Fruit fly (Drosophila melanogaster) whole organism, pupa: ENCODE measurements around the gene Cp19.

ENCODE experiments used
- CG10348 ChIP-seq: fragments of 200-800 bp; sonication (Bioruptor generic); IDR thresholded peaks from 2 replicates; pipeline ENCODE4 v1.3.6; 2022; ENCODE audit warnings: missing biosample characterization, missing genetic modification characterization
- CG12605 ChIP-seq: fragments of 200-800 bp; sonication (Bioruptor generic); IDR thresholded peaks from 2 replicates; pipeline ENCODE4 v1.3.6; 2022; ENCODE audit warnings: missing biosample characterization, missing genetic modification characterization
- CG13204 ChIP-seq: fragments of 200-800 bp; sonication (Bioruptor generic); optimal IDR thresholded peaks from 2 replicates; lab custom pipeline; 2018; ENCODE audit warnings: missing biosample characterization, mild to moderate bottlenecking, missing genetic modification characterization, moderate library complexity
- CG14655 ChIP-seq: fragments of 200-800 bp; sonication (Bioruptor generic); optimal IDR thresholded peaks from 3 replicates; lab custom pipeline; 2017; ENCODE audit warnings: mild to moderate bottlenecking, missing biosample characterization, missing genetic modification reagents, missing genetic modification characterization
- CG15710 ChIP-seq: fragments of 200-800 bp; sonication (Bioruptor generic); optimal IDR thresholded peaks from 2 replicates; lab custom pipeline; 2018; ENCODE audit warnings: missing biosample characterization, mild to moderate bottlenecking, missing genetic modification characterization, moderate library complexity
- CG17806 ChIP-seq: fragments of 200-800 bp; sonication (Bioruptor generic); optimal IDR thresholded peaks from 2 replicates; lab custom pipeline; 2018; ENCODE audit warnings: missing biosample characterization, mild to moderate bottlenecking, missing genetic modification characterization, moderate library complexity
- CG32121 ChIP-seq: fragments of 200-800 bp; sonication (Bioruptor generic); IDR thresholded peaks from 2 replicates; pipeline ENCODE4 v1.3.6; 2022; ENCODE audit warnings: missing biosample characterization, missing genetic modification characterization
- CG34367 ChIP-seq: fragments of 200-800 bp; sonication (Bioruptor generic); optimal IDR thresholded peaks from 2 replicates; lab custom pipeline; 2018; ENCODE audit warnings: missing biosample characterization, mild to moderate bottlenecking, missing genetic modification characterization
- CG4496 ChIP-seq: fragments of 200-800 bp; sonication (Bioruptor generic); IDR thresholded peaks from 3 replicates; pipeline ENCODE4 v1.3.6; 2022; ENCODE audit warnings: missing biosample characterization, missing genetic modification characterization
- CG8159 ChIP-seq: fragments of 200-800 bp; sonication (Bioruptor generic); optimal IDR thresholded peaks from 3 replicates; lab custom pipeline; 2018; ENCODE audit warnings: missing biosample characterization, mild to moderate bottlenecking, missing genetic modification characterization, moderate library complexity
- CG8301 ChIP-seq: fragments of 200-800 bp; sonication (Bioruptor generic); optimal IDR thresholded peaks from 2 replicates; lab custom pipeline; 2018; ENCODE audit warnings: missing biosample characterization, mild to moderate bottlenecking, missing genetic modification characterization
- CG9948 ChIP-seq: fragments of 200-800 bp; sonication (Bioruptor generic); optimal IDR thresholded peaks from 2 replicates; lab custom pipeline; 2018; ENCODE audit warnings: missing biosample characterization, mild to moderate bottlenecking, missing genetic modification characterization, moderate library complexity
- D1 ChIP-seq: fragments of 200-800 bp; sonication (Bioruptor generic); optimal IDR thresholded peaks from 2 replicates; lab custom pipeline; 2018; ENCODE audit warnings: missing biosample characterization, mild to moderate bottlenecking, missing genetic modification characterization, moderate library complexity
- EcR ChIP-seq: fragments of 200-800 bp; sonication (Bioruptor generic); optimal IDR thresholded peaks from 3 replicates; lab custom pipeline; 2019; ENCODE audit warnings: missing biosample characterization, missing genetic modification characterization, mild to moderate bottlenecking, moderate library complexity, missing genetic modification reagents
- Ets98B ChIP-seq: fragments of 200-800 bp; sonication (Bioruptor generic); IDR thresholded peaks from 2 replicates; pipeline ENCODE4 v1.3.6; 2022; ENCODE audit warnings: missing biosample characterization, missing genetic modification characterization
- Pif1A ChIP-seq: fragments of 200-800 bp; sonication (Bioruptor generic); optimal IDR thresholded peaks from 3 replicates; lab custom pipeline; 2016; ENCODE audit warnings: missing biosample characterization, missing genetic modification characterization
- Snoo ChIP-seq: fragments of 200-800 bp; sonication (Bioruptor generic); optimal IDR thresholded peaks from 3 replicates; lab custom pipeline; 2017; ENCODE audit warnings: missing biosample characterization, mild to moderate bottlenecking, missing genetic modification characterization, inconsistent platforms
- fd96Ca ChIP-seq: fragments of 200-800 bp; sonication (Bioruptor generic); IDR thresholded peaks from 3 replicates; pipeline ENCODE4 v1.3.6; 2022; ENCODE audit warnings: missing biosample characterization, missing genetic modification characterization
- gl ChIP-seq: fragments of 200-800 bp; sonication (Bioruptor generic); optimal IDR thresholded peaks from 2 replicates; lab custom pipeline; 2018; ENCODE audit warnings: missing biosample characterization, mild to moderate bottlenecking, missing genetic modification characterization
- rn ChIP-seq: fragments of 200-800 bp; sonication (Bioruptor generic); IDR thresholded peaks from 2 replicates; pipeline ENCODE4 v1.3.6; 2022; ENCODE audit warnings: missing biosample characterization, missing genetic modification characterization

Gene Cp19

DNA sequence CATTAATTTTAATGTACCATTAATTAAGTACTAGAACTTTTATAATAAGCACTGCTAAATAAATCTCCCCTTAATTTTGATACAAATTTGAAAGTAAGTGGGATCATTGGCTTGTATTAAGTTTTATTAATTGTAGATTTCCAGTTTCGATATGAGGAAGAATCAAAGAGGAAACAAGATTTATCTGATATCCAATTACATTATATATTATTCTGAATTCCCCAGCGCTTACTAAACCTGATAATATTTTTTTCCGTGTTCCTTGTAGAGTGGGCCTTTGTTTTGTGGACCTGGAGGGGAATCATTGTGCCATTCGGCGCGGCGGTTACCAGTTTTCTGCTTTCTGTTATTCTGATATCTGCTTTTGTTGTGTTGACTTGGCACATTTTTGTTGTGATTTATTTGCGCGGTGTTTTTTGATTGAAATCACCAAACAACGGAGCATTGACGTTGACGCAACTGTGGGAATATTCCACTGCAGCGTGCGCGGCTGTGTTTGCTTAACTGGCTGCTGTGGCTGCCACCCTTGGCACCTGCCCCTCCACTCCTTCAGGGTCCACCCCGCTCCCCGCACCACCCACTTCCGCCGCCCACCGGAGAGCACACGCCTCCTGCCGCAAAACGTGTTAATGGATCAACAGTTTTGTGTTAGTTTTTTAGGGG lies 45.1 kb upstream of the Cp19 start:
- no peak for TF ChIP-seq CG17806 (tag; lab: Kevin White, UChicago)
- no peak for TF ChIP-seq Snoo (tag; lab: Kevin White, UChicago)
- TF ChIP-seq EcR (GFP tag; lab: Kevin White, UChicago) = peak; percentile 38
- TF ChIP-seq CG8301 (tag; lab: Kevin White, UChicago) = no peak
- TF ChIP-seq CG8159 (tag; lab: Kevin White, UChicago) = peak; percentile 42
- no peak for TF ChIP-seq fd96Ca
- no peak for TF ChIP-seq CG10348 (GFP tag; lab: Robert Waterston, UW)
- TF ChIP-seq CG34367 (tag; lab: Kevin White, UChicago) = no peak
- TF ChIP-seq gl = no peak
- 0 out of 3 replicates have a peak, but pooled peaks have one; percentile 24 for TF ChIP-seq CG4496 (GFP tag; lab: Robert Waterston, UW)
- TF ChIP-seq CG15710 = peak; percentile 25
- TF ChIP-seq CG14655 (GFP tag; lab: Kevin White, UChicago) = no peak
- TF ChIP-seq Ets98B (GFP tag; lab: Robert Waterston, UW) = no peak
- TF ChIP-seq Pif1A (GFP tag; lab: Kevin White, UChicago) = peak; percentile 11
- TF ChIP-seq, all 21 proteins: peak for 5

DNA sequence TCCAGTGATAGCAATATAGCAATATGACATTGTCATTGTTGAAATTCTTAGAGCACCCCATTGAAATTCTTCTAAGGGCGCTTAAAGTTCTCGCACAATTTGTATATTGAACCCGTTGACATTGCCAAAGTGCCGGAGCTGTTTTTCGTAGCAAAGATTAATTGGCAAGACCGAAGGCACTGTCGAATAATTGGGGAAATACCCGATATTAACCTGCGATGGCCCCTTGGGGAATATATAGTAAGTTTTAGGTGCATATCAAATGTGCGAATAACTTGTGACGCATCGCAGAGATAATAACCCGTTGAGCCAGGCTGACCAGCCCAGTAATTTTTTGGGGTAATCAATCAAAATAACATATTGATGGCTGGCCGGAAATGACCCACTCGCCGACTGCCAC lies 43.0 kb upstream of the Cp19 start:
- TF ChIP-seq CG8301 (tag; lab: Kevin White, UChicago) (no peak), CG15710 (no peak), CG9948 (tag; lab: Kevin White, UChicago) (no peak), Ets98B (GFP tag; lab: Robert Waterston, UW) (no peak), rn (GFP tag; lab: Robert Waterston, UW) (no peak), fd96Ca (no peak), CG13204 (GFP tag; lab: Kevin White, UChicago) (no peak), CG32121 (GFP tag; lab: Robert Waterston, UW) (no peak), CG10348 (GFP tag; lab: Robert Waterston, UW) (no peak), CG4496 (GFP tag; lab: Robert Waterston, UW) (no peak), CG34367 (tag; lab: Kevin White, UChicago) (no peak), CG17806 (tag; lab: Kevin White, UChicago) (no peak), Snoo (tag; lab: Kevin White, UChicago) (no peak), CG12605 (GFP tag; lab: Robert Waterston, UW) (no peak), CG8159 (tag; lab: Kevin White, UChicago) (no peak), gl (no peak), D1 (tag; lab: Kevin White, UChicago) (no peak)

- TF ChIP-seq CG12605 (GFP tag; lab: Robert Waterston, UW) (no peak), EcR (GFP tag; lab: Kevin White, UChicago) (peak; percentile 44), CG32121 (GFP tag; lab: Robert Waterston, UW) (no peak)
Measured at dm6 chr3L:8688694-8689291, 40.9 kb upstream of the Cp19 start.

dm6 chr3L:8689675-8690074 lies 40.0 kb upstream of the Cp19 start:
- no peak for TF ChIP-seq CG10348 (GFP tag; lab: Robert Waterston, UW)
- no peak for TF ChIP-seq Snoo (tag; lab: Kevin White, UChicago)
- TF ChIP-seq CG4496 (GFP tag; lab: Robert Waterston, UW) = no peak
- no peak for TF ChIP-seq CG15710
- TF ChIP-seq Pif1A (GFP tag; lab: Kevin White, UChicago) = no peak
- no peak for TF ChIP-seq fd96Ca

dm6 chr3L:8690630-8691029 lies 39.0 kb upstream of the Cp19 start:
- TF ChIP-seq CG8301 (tag; lab: Kevin White, UChicago) (no peak), fd96Ca (no peak), D1 (tag; lab: Kevin White, UChicago) (no peak), Snoo (tag; lab: Kevin White, UChicago) (no peak), CG34367 (tag; lab: Kevin White, UChicago) (no peak), Ets98B (GFP tag; lab: Robert Waterston, UW) (no peak), EcR (GFP tag; lab: Kevin White, UChicago) (no peak), CG8159 (tag; lab: Kevin White, UChicago) (no peak), Pif1A (GFP tag; lab: Kevin White, UChicago) (no peak), rn (GFP tag; lab: Robert Waterston, UW) (no peak), CG13204 (GFP tag; lab: Kevin White, UChicago) (no peak), CG14655 (GFP tag; lab: Kevin White, UChicago) (no peak), CG9948 (tag; lab: Kevin White, UChicago) (no peak), CG10348 (GFP tag; lab: Robert Waterston, UW) (no peak), CG12605 (GFP tag; lab: Robert Waterston, UW) (no peak)
